Fruit fly (Drosophila melanogaster): Measurements from ENCODE around the gene CG18131.

DNA sequence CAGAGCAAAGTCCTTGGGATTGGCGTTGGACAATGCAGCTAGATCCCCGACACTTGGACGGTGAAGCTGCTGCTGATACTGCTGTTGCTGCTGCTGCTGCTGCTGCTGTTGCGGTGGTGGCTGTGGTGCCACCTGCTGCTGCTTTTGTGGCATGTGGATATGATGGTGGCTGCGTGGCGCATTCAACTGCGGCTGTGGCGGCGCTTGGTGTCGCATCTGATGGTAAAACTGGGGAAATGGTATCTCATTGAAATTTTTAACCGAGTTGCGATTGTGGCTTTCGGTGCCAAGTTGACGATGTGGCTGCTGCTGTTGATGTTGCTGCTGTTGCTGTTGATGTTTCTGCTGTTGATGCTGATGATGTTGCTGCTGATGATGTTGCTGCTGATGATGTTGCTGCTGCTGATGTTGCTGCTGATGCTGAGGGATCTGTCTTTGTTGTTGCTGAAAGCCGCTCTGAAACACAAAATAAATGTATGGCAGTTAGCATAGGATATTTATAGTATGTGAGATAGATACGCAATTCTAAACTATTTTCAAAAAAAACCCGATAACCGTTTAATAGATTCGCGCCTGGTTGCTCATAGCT, 1.3 kb downstream of the CG18131 start:
- no peak for TF ChIP-seq Dif (GFP tag; optimal IDR thresholded peaks at IDR 0.05; ENCODE audit: partially characterized antibody)
- no peak for TF ChIP-seq usp (GFP tag; optimal IDR thresholded peaks at IDR 0.05)
- no peak for TF ChIP-seq psq (GFP tag; optimal IDR thresholded peaks at IDR 0.05)
- no peak for TF ChIP-seq sv (GFP tag; optimal IDR thresholded peaks at IDR 0.05)
- no peak for TF ChIP-seq br (GFP tag; optimal IDR thresholded peaks at IDR 0.05)
- no peak for TF ChIP-seq lola (GFP tag; optimal IDR thresholded peaks at IDR 0.05)
- no peak for TF ChIP-seq rgr (GFP tag; optimal IDR thresholded peaks at IDR 0.05)
- TF ChIP-seq Mio (GFP tag; optimal IDR thresholded peaks at IDR 0.05) = no peak
- no peak for TF ChIP-seq Vsx2 (GFP tag; optimal IDR thresholded peaks at IDR 0.05; ENCODE audit: partially characterized antibody)
- TF ChIP-seq fru (GFP tag; optimal IDR thresholded peaks at IDR 0.05) = no peak
- TF ChIP-seq Sp1 (GFP tag; optimal IDR thresholded peaks at IDR 0.05) = no peak
- no peak for TF ChIP-seq OdsH (GFP tag; optimal IDR thresholded peaks at IDR 0.05)
